Worm (Caenorhabditis elegans): ENCODE measurements around the gene C28A5.2.
A peak's percentile ranks its signal among the peaks of the same experiment; 100 is the strongest.

The C28A5.2 gene

ce11 chrIII:4476313-4476712 is 37.0 kb upstream of the C28A5.2 start:
- TF ChIP-seq hpl-2 (GFP tag; optimal IDR thresholded peaks at IDR 0.05) = no peak
- no peak for TF ChIP-seq sup-37 (GFP tag; optimal IDR thresholded peaks at IDR 0.05)
- no peak for TF ChIP-seq fkh-4 (tag; optimal IDR thresholded peaks at IDR 0.05; ENCODE audit: borderline replicate concordance)
- TF ChIP-seq tlp-1 (tag; optimal IDR thresholded peaks at IDR 0.05) = no peak
- TF ChIP-seq nhr-84 (tag; optimal IDR thresholded peaks at IDR 0.05) = no peak
- TF ChIP-seq unc-62 (GFP tag; optimal IDR thresholded peaks at IDR 0.05) = no peak
- TF ChIP-seq egl-27 (tag; optimal IDR thresholded peaks at IDR 0.05) = no peak
- TF ChIP-seq nhr-19 (GFP tag; conservative IDR thresholded peaks at IDR 0.05) = no peak
- TF ChIP-seq tbx-2 (tag; optimal IDR thresholded peaks at IDR 0.05) = no peak
- TF ChIP-seq elt-2 (tag; optimal IDR thresholded peaks at IDR 0.05) = no peak
- TF ChIP-seq nhr-20 (tag; optimal IDR thresholded peaks at IDR 0.05) = no peak
- TF ChIP-seq nhr-77 (tag; optimal IDR thresholded peaks at IDR 0.05) = no peak
- TF ChIP-seq unc-86 (tag; optimal IDR thresholded peaks at IDR 0.05) = no peak
- TF ChIP-seq hlh-17 (GFP tag; optimal IDR thresholded peaks at IDR 0.05; ENCODE audit: borderline replicate concordance) = no peak
- TF ChIP-seq mab-9 (GFP tag; IDR thresholded peaks at IDR 0.05) = no peak
- TF ChIP-seq blmp-1 (tag; optimal IDR thresholded peaks at IDR 0.05) = no peak
- no peak for TF ChIP-seq xbp-1 (tag; optimal IDR thresholded peaks at IDR 0.05)
- TF ChIP-seq C16A3.4 (tag; optimal IDR thresholded peaks at IDR 0.05) = no peak
- TF ChIP-seq snu-23 (GFP tag; optimal IDR thresholded peaks at IDR 0.05) = no peak
- no peak for TF ChIP-seq swsn-7 (tag; optimal IDR thresholded peaks at IDR 0.05)

- peak; percentile 99 for TF ChIP-seq xbp-1 (tag; optimal IDR thresholded peaks at IDR 0.05)
- TF ChIP-seq C34B4.2 (tag; optimal IDR thresholded peaks at IDR 0.05) = peak; percentile 83
- peak; percentile 50 for TF ChIP-seq nhr-12 (tag; optimal IDR thresholded peaks at IDR 0.05)
- peak; percentile 98 for TF ChIP-seq mab-9 (GFP tag; IDR thresholded peaks at IDR 0.05)
- TF ChIP-seq unc-130 (tag; optimal IDR thresholded peaks at IDR 0.05) = peak; percentile 99
- TF ChIP-seq mep-1 (tag; optimal IDR thresholded peaks at IDR 0.05) = peak; percentile 100
- TF ChIP-seq ceh-63 (GFP tag; optimal IDR thresholded peaks at IDR 0.05) = peak; percentile 91
- peak; percentile 82 for TF ChIP-seq F16B12.6 (tag; optimal IDR thresholded peaks at IDR 0.05)
- TF ChIP-seq ets-5 (GFP tag; IDR thresholded peaks at IDR 0.05) = 0 out of 2 replicates have a peak, but pooled peaks have one; percentile 11
- peak; percentile 55 to 98 for TF ChIP-seq mdl-1 (tag; optimal IDR thresholded peaks at IDR 0.05)
- TF ChIP-seq snu-23 (GFP tag; optimal IDR thresholded peaks at IDR 0.05) = peak; percentile 100
- TF ChIP-seq rnt-1 (tag; optimal IDR thresholded peaks at IDR 0.05) = peak; percentile 99
- TF ChIP-seq nhr-76 (tag; optimal IDR thresholded peaks at IDR 0.05) = peak; percentile 68
- TF ChIP-seq swsn-7 (tag; optimal IDR thresholded peaks at IDR 0.05) = peak; percentile 99
- peak; percentile 74 for TF ChIP-seq nhr-84 (tag; optimal IDR thresholded peaks at IDR 0.05)
- peak; percentile 87 for TF ChIP-seq blmp-1 (tag; optimal IDR thresholded peaks at IDR 0.05)
- TF ChIP-seq nhr-11 (tag; optimal IDR thresholded peaks at IDR 0.05) = peak; percentile 94
- TF ChIP-seq nhr-71 (tag; optimal IDR thresholded peaks at IDR 0.05) = peak; percentile 99
- peak; percentile 99 for TF ChIP-seq nhr-19 (GFP tag; conservative IDR thresholded peaks at IDR 0.05)
- peak; percentile 96 for TF ChIP-seq sup-37 (GFP tag; optimal IDR thresholded peaks at IDR 0.05)
- no peak for TF ChIP-seq tlp-1 (tag; optimal IDR thresholded peaks at IDR 0.05)
- peak in 1 of 2 experiments; percentile 98 for TF ChIP-seq ztf-11 (tag; optimal IDR thresholded peaks at IDR 0.05)
- peak; percentile 94 for TF ChIP-seq lin-15B (tag; optimal IDR thresholded peaks at IDR 0.05)
- peak; percentile 99 for TF ChIP-seq isw-1 (GFP tag; IDR thresholded peaks at IDR 0.05)
- TF ChIP-seq jun-1 (tag; optimal IDR thresholded peaks at IDR 0.05) = peak; percentile 98
- no peak for TF ChIP-seq hlh-17 (GFP tag; optimal IDR thresholded peaks at IDR 0.05; ENCODE audit: borderline replicate concordance)
- TF ChIP-seq nhr-237 (tag; optimal IDR thresholded peaks at IDR 0.05) = peak; percentile 91
- peak; percentile 88 for TF ChIP-seq efl-3 (GFP tag; optimal IDR thresholded peaks at IDR 0.05)
- peak; percentile 99 for TF ChIP-seq lin-14 (GFP tag; optimal IDR thresholded peaks at IDR 0.05)
- peak; percentile 93 for TF ChIP-seq elt-2 (tag; optimal IDR thresholded peaks at IDR 0.05)
- TF ChIP-seq pax-3 (tag; optimal IDR thresholded peaks at IDR 0.05) = peak; percentile 97
- TF ChIP-seq lin-39 (tag; optimal IDR thresholded peaks at IDR 0.05) = peak; percentile 97
- peak; percentile 100 for TF ChIP-seq lsy-2 (tag; optimal IDR thresholded peaks at IDR 0.05)
- peak; percentile 60 for TF ChIP-seq nhr-28 (tag; optimal IDR thresholded peaks at IDR 0.05)
- TF ChIP-seq unc-86 (tag; optimal IDR thresholded peaks at IDR 0.05) = peak; percentile 99
- TF ChIP-seq tbx-2 (tag; optimal IDR thresholded peaks at IDR 0.05) = peak; percentile 99
- TF ChIP-seq Y116A8C.19 (tag; optimal IDR thresholded peaks at IDR 0.05; ENCODE audit: borderline replicate concordance) = no peak
- TF ChIP-seq nhr-20 (tag; optimal IDR thresholded peaks at IDR 0.05) = peak; percentile 99
- TF ChIP-seq alr-1 (tag; optimal IDR thresholded peaks at IDR 0.05; ENCODE audit: borderline replicate concordance) = no peak
- peak; percentile 100 for TF ChIP-seq ztf-4 (tag; optimal IDR thresholded peaks at IDR 0.05)
- peak; percentile 67 for TF ChIP-seq hlh-4 (tag; optimal IDR thresholded peaks at IDR 0.05)
- peak; percentile 91 for TF ChIP-seq aha-1 (tag; optimal IDR thresholded peaks at IDR 0.05)
Observed at ce11 chrIII:4475428-4475968, 36.2 kb upstream of the C28A5.2 start, which contains the start of gene rps-1. Gene rps-1 (plus strand): TSS chrIII:4475918.

Data from whole organism, L1 larva.